Fruit fly (Drosophila melanogaster): ENCODE measurements around the gene Bace.

- TF ChIP-seq lola (GFP tag; optimal IDR thresholded peaks at IDR 0.05) (no peak), sv (GFP tag; optimal IDR thresholded peaks at IDR 0.05) (no peak), tai (GFP tag; optimal IDR thresholded peaks at IDR 0.05) (no peak), pan (optimal IDR thresholded peaks at IDR 0.05) (no peak), foxo (GFP tag; optimal IDR thresholded peaks at IDR 0.05) (no peak), Hnf4 (GFP tag; optimal IDR thresholded peaks at IDR 0.05) (no peak)
Measured at dm6 chr2L:8449358-8449757, 46.7 kb downstream of the Bace start, which contains the start of gene Aasdh.

All from whole organism, wandering third instar larva.